Worm (Caenorhabditis elegans) whole organism, L4 larva: ENCODE measurements around the gene nep-20.
A peak's percentile ranks its signal among the peaks of the same experiment; 100 is the strongest.

Experiments used
- F10B5.3 ChIP-seq: sonication (generic microtip); optimal IDR thresholded peaks from 2 replicates; lab custom pipeline; 2016; ENCODE audit warnings: mild to moderate bottlenecking, missing genetic modification characterization, missing compliant biosample characterization
- F44E2.7 ChIP-seq: fragments of 200-800 bp; sonication (Bioruptor generic); IDR thresholded peaks from 2 replicates; pipeline ENCODE4 v2.1.2; 2022; ENCODE audit warnings: missing genetic modification characterization, missing compliant biosample characterization
- F49E8.2 ChIP-seq: sonication (generic microtip); optimal IDR thresholded peaks from 2 replicates; lab custom pipeline; 2016; ENCODE audit warnings: missing compliant biosample characterization, mild to moderate bottlenecking, missing genetic modification characterization, borderline replicate concordance
- T26A8.4 ChIP-seq: fragments of 200-800 bp; sonication (Bioruptor generic); IDR thresholded peaks from 2 replicates; pipeline ENCODE4 v1.3.6; 2022; ENCODE audit warnings: missing genetic modification characterization, missing compliant biosample characterization
- Y48G9A.11 ChIP-seq: fragments of 200-800 bp; sonication (Bioruptor generic); IDR thresholded peaks from 2 replicates; pipeline ENCODE4 v1.3.6; 2022; ENCODE audit warnings: missing genetic modification reagents, missing genetic modification characterization, missing compliant biosample characterization
- Y75B8A.6 ChIP-seq: fragments of 200-800 bp; sonication (Bioruptor generic); IDR thresholded peaks from 2 replicates; pipeline ENCODE4 v1.3.6; 2022; ENCODE audit warnings: missing genetic modification reagents, missing genetic modification characterization, missing compliant biosample characterization
- aha-1 ChIP-seq: fragments of 150-350 bp; peaks from one replicate; lab custom pipeline; 2014; ENCODE audit warnings: missing biosample characterization, missing genetic modification characterization
- attf-4 ChIP-seq: sonication (generic microtip); optimal IDR thresholded peaks from 3 replicates; lab custom pipeline; 2017; ENCODE audit warnings: missing biosample characterization, missing genetic modification characterization
- ceh-28 ChIP-seq: fragments of 150-350 bp; optimal IDR thresholded peaks from 2 replicates; lab custom pipeline; 2014; ENCODE audit warnings: missing biosample characterization, missing genetic modification reagents, missing genetic modification characterization
- ceh-82 ChIP-seq: sonication (generic microtip); optimal IDR thresholded peaks from 2 replicates; lab custom pipeline; 2017; ENCODE audit warnings: missing biosample characterization, missing genetic modification characterization
- ces-1 ChIP-seq: fragments of 150-350 bp; sonication (generic microtip); optimal IDR thresholded peaks from 4 replicates; lab custom pipeline; 2014; ENCODE audit warnings: missing biosample characterization, missing genetic modification reagents, missing genetic modification characterization
- cey-2 ChIP-seq: sonication (generic microtip); optimal IDR thresholded peaks from 3 replicates; lab custom pipeline; 2017; ENCODE audit warnings: missing genetic modification characterization, mild to moderate bottlenecking, missing compliant biosample characterization, antibody characterized with exemption, borderline replicate concordance; ENCODE audit not compliant: insufficient read depth
- ctbp-1 ChIP-seq: fragments of 200-800 bp; sonication (Bioruptor generic); IDR thresholded peaks from 2 replicates; pipeline ENCODE4 v1.3.6; 2022; ENCODE audit warnings: missing genetic modification reagents, missing genetic modification characterization, missing compliant biosample characterization
- daf-8 ChIP-seq: fragments of 200-800 bp; sonication (Bioruptor generic); IDR thresholded peaks from 2 replicates; pipeline ENCODE4 v1.3.6; 2022; ENCODE audit warnings: missing genetic modification characterization, missing compliant biosample characterization
- duxl-1 ChIP-seq: sonication (generic microtip); optimal IDR thresholded peaks from 2 replicates; lab custom pipeline; 2016; ENCODE audit warnings: mild to moderate bottlenecking, missing genetic modification characterization, moderate library complexity, missing compliant biosample characterization; ENCODE audit not compliant: poor library complexity
- dve-1 ChIP-seq: sonication (generic microtip); optimal IDR thresholded peaks from 2 replicates; lab custom pipeline; 2017; ENCODE audit warnings: antibody characterized with exemption, mild to moderate bottlenecking, missing genetic modification characterization, missing compliant biosample characterization; ENCODE audit not compliant: insufficient read depth
- fkh-10 ChIP-seq: fragments of 150-350 bp; optimal IDR thresholded peaks from 2 replicates; lab custom pipeline; 2014; ENCODE audit warnings: missing biosample characterization, missing genetic modification reagents, missing genetic modification characterization
- fos-1 ChIP-seq: fragments of 150-350 bp; optimal IDR thresholded peaks from 2 replicates; lab custom pipeline; 2014; ENCODE audit warnings: missing biosample characterization, missing genetic modification characterization
- hif-1 ChIP-seq, 2 experiments: sonication (generic microtip); optimal IDR thresholded peaks; 2 replicates each; lab custom pipeline; 2016 to 2017; ENCODE audit warnings: missing compliant biosample characterization in 2 of 2, missing genetic modification characterization in 2 of 2, missing genetic modification reagents in 2 of 2, missing genotype in 2 of 2, mild to moderate bottlenecking in 1 of 2
- lin-13 ChIP-seq: fragments of 150-350 bp; optimal IDR thresholded peaks from 2 replicates; lab custom pipeline; 2014; ENCODE audit warnings: missing biosample characterization, missing genetic modification reagents, missing genetic modification characterization
- lin-39 ChIP-seq: fragments of 150-350 bp; optimal IDR thresholded peaks from 2 replicates; lab custom pipeline; 2014; ENCODE audit warnings: missing biosample characterization, missing genetic modification reagents, missing genetic modification characterization
- mdt-29 ChIP-seq: fragments of 200-800 bp; sonication (Bioruptor generic); IDR thresholded peaks from 2 replicates; pipeline ENCODE4 v1.3.6; 2022; ENCODE audit warnings: missing genetic modification reagents, missing genetic modification characterization, missing compliant biosample characterization
- nhr-10 ChIP-seq: fragments of 150-350 bp; optimal IDR thresholded peaks from 2 replicates; lab custom pipeline; 2014; ENCODE audit warnings: missing biosample characterization, missing genetic modification characterization
- nhr-11 ChIP-seq: fragments of 150-350 bp; optimal IDR thresholded peaks from 2 replicates; lab custom pipeline; 2014; ENCODE audit warnings: missing biosample characterization, missing genetic modification characterization
- nhr-111 ChIP-seq: fragments of 200-800 bp; sonication (Bioruptor generic); optimal IDR thresholded peaks from 2 replicates; lab custom pipeline; 2018; ENCODE audit warnings: mild to moderate bottlenecking, missing genetic modification characterization, missing compliant biosample characterization
- nhr-237 ChIP-seq: sonication (generic microtip); optimal IDR thresholded peaks from 2 replicates; lab custom pipeline; 2017; ENCODE audit warnings: missing biosample characterization, missing genetic modification characterization
- nhr-41 ChIP-seq: fragments of 200-800 bp; sonication (Bioruptor generic); IDR thresholded peaks from 2 replicates; pipeline ENCODE4 v1.3.6; 2022; ENCODE audit warnings: missing genetic modification reagents, missing genetic modification characterization, missing compliant biosample characterization
- nhr-48 ChIP-seq: sonication (generic microtip); optimal IDR thresholded peaks from 2 replicates; lab custom pipeline; 2016; ENCODE audit warnings: mild to moderate bottlenecking, missing genetic modification characterization, missing compliant biosample characterization
- pha-4 ChIP-seq, 2 experiments: fragments of 150-350 bp in 1 of 2; fragments of 200-800 bp in 1 of 2; sonication (Bioruptor generic) in 1 of 2; IDR thresholded peaks in 1 of 2; optimal IDR thresholded peaks in 1 of 2; 2 replicates each; pipeline versions ENCODE4 v1.3.6 to Lab custom; 2014 to 2022; ENCODE audit warnings: missing genetic modification characterization in 2 of 2, missing genetic modification reagents in 2 of 2, missing biosample characterization in 1 of 2, missing compliant biosample characterization in 1 of 2
- pqm-1 ChIP-seq: sonication (generic microtip); optimal IDR thresholded peaks from 2 replicates; lab custom pipeline; 2017; ENCODE audit warnings: missing biosample characterization, missing genetic modification characterization
- saeg-2 ChIP-seq: fragments of 200-800 bp; sonication (Bioruptor generic); IDR thresholded peaks from 2 replicates; pipeline ENCODE4 v1.3.6; 2022; ENCODE audit warnings: missing genetic modification reagents, missing genetic modification characterization, missing compliant biosample characterization
- sdz-12 ChIP-seq: fragments of 200-800 bp; sonication (Bioruptor generic); optimal IDR thresholded peaks from 2 replicates; lab custom pipeline; 2018; ENCODE audit warnings: mild to moderate bottlenecking, missing genetic modification characterization, missing compliant biosample characterization
- skn-1 ChIP-seq: fragments of 150-350 bp; optimal IDR thresholded peaks from 2 replicates; lab custom pipeline; 2014; ENCODE audit warnings: missing biosample characterization, missing genetic modification characterization
- unc-62 ChIP-seq, 3 experiments: fragments of 150-350 bp in 1 of 3; sonication (generic microtip); optimal IDR thresholded peaks in 2 of 3; peaks in 1 of 3; 1 replicate in 1 of 3; 2 replicates in 2 of 3; lab custom pipeline; 2014 to 2017; ENCODE audit warnings: missing biosample characterization in 3 of 3, missing genetic modification characterization in 3 of 3, missing genetic modification reagents in 3 of 3, missing genotype in 1 of 3
- zag-1 ChIP-seq: fragments of 150-350 bp; optimal IDR thresholded peaks from 2 replicates; lab custom pipeline; 2014; ENCODE audit warnings: missing biosample characterization, missing genetic modification characterization

nep-20 gene

DNA sequence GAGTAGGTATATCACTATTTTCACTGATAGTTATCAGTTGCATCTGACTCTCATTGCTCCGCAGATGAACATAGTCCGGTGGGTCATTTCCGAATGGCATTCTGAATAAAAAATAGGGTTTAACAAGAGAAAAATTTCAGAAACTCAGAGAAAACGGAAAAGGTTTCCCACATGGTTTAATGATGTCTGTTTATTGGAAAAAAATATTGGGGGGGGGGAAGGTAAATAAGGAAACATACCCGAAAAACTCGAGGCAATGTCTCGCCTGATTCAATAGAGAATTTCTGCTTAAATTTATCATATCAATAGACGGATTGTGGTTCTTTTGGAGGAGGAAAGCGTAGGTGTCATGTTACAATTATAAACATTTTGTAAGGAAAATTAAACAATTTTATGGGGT lies 30.0 kb upstream of the nep-20 start, which contains the start of gene nep-11:
Gene nep-11 (minus strand): TSS at position 101 of the 400 bp plus-strand sequence.
- TF ChIP-seq ctbp-1 (GFP tag; lab: Robert Waterston, UW) (no peak), nhr-237 (tag; lab: Kevin White, UChicago) (no peak), F10B5.3 (tag; lab: Kevin White, UChicago) (no peak), nhr-41 (GFP tag; lab: Robert Waterston, UW) (no peak), T26A8.4 (GFP tag; lab: Robert Waterston, UW) (no peak), daf-8 (GFP tag; lab: Robert Waterston, UW) (no peak), nhr-11 (tag; lab: Kevin White, UChicago) (no peak), F49E8.2 (no peak), fkh-10 (no peak), ces-1 (GFP tag; lab: Kevin White, UChicago) (no peak), dve-1 (no peak), zag-1 (tag; lab: Kevin White, UChicago) (no peak), ceh-28 (tag; lab: Kevin White, UChicago) (no peak), sdz-12 (GFP tag; lab: Kevin White, UChicago) (no peak), lin-13 (GFP tag; lab: Kevin White, UChicago) (no peak), hif-1 (tag; optimal IDR thresholded peaks at IDR 0.05; lab: Kevin White, UChicago) (no peak), F44E2.7 (no peak), unc-62 (GFP tag; optimal IDR thresholded peaks at IDR 0.05 in 1 of 2; lab: Kevin White, UChicago) (no peak), unc-62 (tag; optimal IDR thresholded peaks at IDR 0.05; lab: Kevin White, UChicago) (no peak)

DNA sequence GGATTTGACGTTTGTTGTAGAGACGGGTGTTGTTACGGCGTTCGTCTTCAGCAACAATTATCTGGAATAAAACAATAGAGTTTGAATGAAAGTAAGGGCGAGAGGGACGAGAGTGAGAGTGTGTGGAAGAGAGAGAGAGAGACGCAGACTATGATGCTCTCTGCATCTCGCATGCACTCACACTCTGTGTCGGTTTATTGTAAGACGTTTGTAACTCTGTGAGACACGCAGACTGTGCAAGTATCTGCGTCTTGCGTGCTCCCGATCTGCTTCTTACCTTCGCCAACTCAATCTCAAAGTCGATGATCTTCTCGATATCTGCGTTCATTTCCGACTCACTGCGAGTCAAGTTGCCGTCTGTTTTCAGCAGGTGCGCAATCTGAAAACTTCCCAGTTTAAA lies 27.6 kb upstream of the nep-20 start:
- peak; percentile 80 for TF ChIP-seq duxl-1 (tag; lab: Kevin White, UChicago)
- TF ChIP-seq pqm-1: no peak
- no peak for TF ChIP-seq ctbp-1 (GFP tag; lab: Robert Waterston, UW)
- TF ChIP-seq fos-1: no peak
- no peak for TF ChIP-seq pha-4 (GFP tag; IDR thresholded peaks at IDR 0.05; lab: Robert Waterston, UW)
- no peak for TF ChIP-seq pha-4 (tag; optimal IDR thresholded peaks at IDR 0.05; lab: Kevin White, UChicago)
- no peak for TF ChIP-seq attf-4 (tag; lab: Kevin White, UChicago)

DNA sequence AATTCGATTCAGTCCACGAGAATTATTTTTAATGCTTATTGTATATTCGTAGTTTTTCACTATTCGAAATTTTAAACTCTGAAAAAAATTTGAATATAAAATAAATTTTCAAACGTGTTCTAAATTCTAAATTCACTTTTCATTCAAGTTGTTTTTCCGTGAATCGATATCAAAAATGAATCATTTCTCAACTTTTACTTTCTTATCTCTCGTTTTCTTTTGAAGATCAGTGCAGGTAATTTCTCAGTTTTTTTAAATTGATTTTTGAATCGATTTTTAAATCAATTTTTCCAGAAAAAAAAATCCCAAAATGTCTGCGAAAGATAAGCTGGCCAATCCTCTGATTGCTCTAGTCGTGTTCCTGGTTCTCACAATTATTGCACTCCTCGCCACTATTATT lies 21.1 kb upstream of the nep-20 start, which contains the start of gene nep-6:
Gene nep-6 (plus strand): TSS at position 301 of the 400 bp plus-strand sequence.
- no peak for TF ChIP-seq ceh-82 (tag; lab: Kevin White, UChicago)
- TF ChIP-seq aha-1: no peak
- no peak for TF ChIP-seq saeg-2
- TF ChIP-seq lin-39 (tag; lab: Kevin White, UChicago): no peak
- no peak for TF ChIP-seq nhr-111
- no peak for TF ChIP-seq skn-1 (tag; lab: Kevin White, UChicago)
- no peak for TF ChIP-seq Y75B8A.6 (GFP tag; lab: Robert Waterston, UW)
- TF ChIP-seq zag-1 (tag; lab: Kevin White, UChicago): no peak
- no peak for TF ChIP-seq mdt-29 (GFP tag; lab: Robert Waterston, UW)
- TF ChIP-seq cey-2 (tag; lab: Kevin White, UChicago): no peak
- TF ChIP-seq nhr-10 (tag; lab: Kevin White, UChicago): no peak

DNA sequence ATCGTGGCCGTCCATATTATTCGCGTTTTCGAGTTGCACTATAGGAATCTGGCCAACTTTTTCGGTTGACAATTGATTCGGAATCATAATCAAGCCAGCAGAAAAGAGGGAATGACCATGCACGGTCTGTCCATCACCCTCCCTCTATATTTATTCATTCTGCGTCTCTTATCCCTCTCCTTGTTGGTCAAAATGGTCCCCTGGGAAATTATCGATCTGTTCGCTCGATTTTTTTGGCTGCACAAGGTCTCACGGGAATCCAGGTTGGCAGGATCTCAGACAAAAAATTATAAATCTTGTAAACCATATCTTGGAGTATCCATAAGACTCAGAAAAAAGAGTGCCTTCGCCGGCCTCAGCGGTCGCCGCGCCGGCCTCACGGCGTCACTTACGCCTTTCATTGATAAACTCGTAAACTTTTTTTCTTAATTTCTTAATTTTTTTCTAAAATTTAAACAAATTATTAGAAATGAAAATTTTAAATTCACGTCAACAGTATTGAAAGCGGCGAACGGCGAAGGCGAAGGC lies 19.1 kb upstream of the nep-20 start, which contains the start of the genes F18A12.7 and F18A12.2:
Gene F18A12.7 (minus strand): TSS at position 101 of the 528 bp plus-strand sequence.
Gene F18A12.2 (plus strand): TSS at position 478 of the 528 bp plus-strand sequence.
- TF ChIP-seq Y48G9A.11 (GFP tag; lab: Robert Waterston, UW) (no peak), mdt-29 (GFP tag; lab: Robert Waterston, UW) (no peak), nhr-11 (tag; lab: Kevin White, UChicago) (no peak), nhr-48 (tag; lab: Kevin White, UChicago) (no peak)
- TF ChIP-seq, all 104 proteins: peak for 0
